Worm (Caenorhabditis elegans) whole organism, L1 larva: ENCODE data around the gene flp-19.

Experiments
- F16B12.6 ChIP-seq: fragments of 150-350 bp; optimal IDR thresholded peaks from 2 replicates; lab custom pipeline; 2014; ENCODE audit warnings: missing biosample characterization, missing genetic modification characterization
- Y116A8C.19 ChIP-seq: sonication (generic microtip); optimal IDR thresholded peaks from 2 replicates; lab custom pipeline; 2016; ENCODE audit warnings: missing compliant biosample characterization, missing genetic modification characterization, borderline replicate concordance
- ama-1 ChIP-seq: fragments of 150-350 bp; optimal IDR thresholded peaks from 2 replicates; lab custom pipeline; 2014
- blmp-1 ChIP-seq: fragments of 150-350 bp; optimal IDR thresholded peaks from 2 replicates; lab custom pipeline; 2014; ENCODE audit warnings: missing biosample characterization, missing genetic modification characterization
- ceh-63 ChIP-seq: fragments of 200-800 bp; sonication (Bioruptor generic); optimal IDR thresholded peaks from 2 replicates; lab custom pipeline; 2018; ENCODE audit warnings: mild to moderate bottlenecking, missing genetic modification characterization, missing compliant biosample characterization
- ceh-8 ChIP-seq: fragments of 200-800 bp; sonication (Bioruptor generic); optimal IDR thresholded peaks from 2 replicates; lab custom pipeline; 2018; ENCODE audit warnings: mild to moderate bottlenecking, missing genetic modification characterization, moderate library complexity, missing compliant biosample characterization
- ceh-82 ChIP-seq, 3 experiments: fragments of 150-350 bp in 1 of 3; sonication (generic microtip) in 2 of 3; optimal IDR thresholded peaks; 2 replicates each; lab custom pipeline; 2014 to 2017; ENCODE audit warnings: missing biosample characterization in 3 of 3, missing genetic modification characterization in 3 of 3
- ceh-90 ChIP-seq: sonication (generic microtip); optimal IDR thresholded peaks from 2 replicates; lab custom pipeline; 2016; ENCODE audit warnings: missing genetic modification characterization, missing compliant biosample characterization
- dsc-1 ChIP-seq: sonication (generic microtip); optimal IDR thresholded peaks from 2 replicates; lab custom pipeline; 2016; ENCODE audit warnings: mild to moderate bottlenecking, missing genetic modification characterization, missing compliant biosample characterization
- efl-1 ChIP-seq, 4 experiments: fragments of 150-350 bp; optimal IDR thresholded peaks in 3 of 4; peaks in 1 of 4; 1 replicate in 1 of 4; 2 replicates in 3 of 4; lab custom pipeline; 2014; ENCODE audit warnings: missing biosample characterization in 2 of 4, missing genetic modification characterization in 2 of 4, missing genetic modification reagents in 2 of 4
- efl-3 ChIP-seq: fragments of 200-800 bp; sonication (Bioruptor generic); optimal IDR thresholded peaks from 2 replicates; lab custom pipeline; 2018; ENCODE audit warnings: mild to moderate bottlenecking, missing genetic modification characterization, missing compliant biosample characterization
- egl-13 ChIP-seq: sonication (generic microtip); optimal IDR thresholded peaks from 2 replicates; lab custom pipeline; 2016; ENCODE audit warnings: missing genotype, missing genetic modification reagents, missing genetic modification characterization, missing compliant biosample characterization
- fkh-10 ChIP-seq: sonication (generic microtip); optimal IDR thresholded peaks from 2 replicates; lab custom pipeline; 2017; ENCODE audit warnings: missing biosample characterization, missing genetic modification reagents, missing genetic modification characterization
- fkh-8 ChIP-seq: sonication (generic microtip); optimal IDR thresholded peaks from 2 replicates; lab custom pipeline; 2016; ENCODE audit warnings: mild to moderate bottlenecking, missing genetic modification characterization, missing compliant biosample characterization
- hlh-17 ChIP-seq: fragments of 200-800 bp; sonication (Bioruptor generic); optimal IDR thresholded peaks from 2 replicates; lab custom pipeline; 2018; ENCODE audit warnings: missing genetic modification characterization, mild to moderate bottlenecking, missing compliant biosample characterization, moderate library complexity, borderline replicate concordance
- hlh-4 ChIP-seq: sonication (generic microtip); optimal IDR thresholded peaks from 2 replicates; lab custom pipeline; 2016; ENCODE audit warnings: mild to moderate bottlenecking, missing genetic modification characterization, missing compliant biosample characterization
- isw-1 ChIP-seq: fragments of 200-800 bp; sonication (Bioruptor generic); IDR thresholded peaks from 2 replicates; pipeline ENCODE4 v1.3.6; 2022; ENCODE audit warnings: missing genetic modification characterization, missing compliant biosample characterization
- jun-1 ChIP-seq: fragments of 150-350 bp; optimal IDR thresholded peaks from 2 replicates; lab custom pipeline; 2014; ENCODE audit warnings: missing biosample characterization, missing genetic modification reagents, missing genetic modification characterization
- lin-13 ChIP-seq: fragments of 150-350 bp; optimal IDR thresholded peaks from 2 replicates; lab custom pipeline; 2014; ENCODE audit warnings: missing biosample characterization, missing genetic modification reagents, missing genetic modification characterization
- lin-14 ChIP-seq: fragments of 200-800 bp; sonication (Bioruptor generic); optimal IDR thresholded peaks from 2 replicates; lab custom pipeline; 2018; ENCODE audit warnings: mild to moderate bottlenecking, missing genetic modification characterization, moderate library complexity, missing compliant biosample characterization
- lin-15B ChIP-seq: fragments of 150-350 bp; sonication (generic microtip); optimal IDR thresholded peaks from 3 replicates; lab custom pipeline; 2014; ENCODE audit warnings: missing biosample characterization, missing genetic modification characterization
- lin-39 ChIP-seq: fragments of 150-350 bp; optimal IDR thresholded peaks from 2 replicates; lab custom pipeline; 2014; ENCODE audit warnings: missing biosample characterization, missing genetic modification reagents, missing genetic modification characterization
- lsy-2 ChIP-seq, 2 experiments: fragments of 150-350 bp; optimal IDR thresholded peaks; 2 replicates each; lab custom pipeline; 2014; ENCODE audit warnings: missing biosample characterization in 2 of 2, missing genetic modification characterization in 2 of 2
- mef-2 ChIP-seq: fragments of 150-350 bp; optimal IDR thresholded peaks from 2 replicates; lab custom pipeline; 2014; ENCODE audit warnings: missing biosample characterization, missing genetic modification characterization
- mep-1 ChIP-seq: fragments of 150-350 bp; optimal IDR thresholded peaks from 2 replicates; lab custom pipeline; 2014; ENCODE audit warnings: missing biosample characterization, missing genetic modification characterization
- nhr-11 ChIP-seq: fragments of 150-350 bp; optimal IDR thresholded peaks from 2 replicates; lab custom pipeline; 2014; ENCODE audit warnings: missing biosample characterization, missing genetic modification characterization
- nhr-12 ChIP-seq: sonication (generic microtip); optimal IDR thresholded peaks from 2 replicates; lab custom pipeline; 2017; ENCODE audit warnings: missing biosample characterization, missing genetic modification characterization
- nhr-20 ChIP-seq: sonication (generic microtip); optimal IDR thresholded peaks from 2 replicates; lab custom pipeline; 2016; ENCODE audit warnings: mild to moderate bottlenecking, missing genetic modification characterization, missing compliant biosample characterization
- nhr-237 ChIP-seq: fragments of 150-350 bp; optimal IDR thresholded peaks from 2 replicates; lab custom pipeline; 2014; ENCODE audit warnings: missing biosample characterization, missing genetic modification characterization
- nhr-28 ChIP-seq: fragments of 150-350 bp; optimal IDR thresholded peaks from 2 replicates; lab custom pipeline; 2014; ENCODE audit warnings: missing biosample characterization, missing genetic modification characterization
- nhr-76 ChIP-seq: sonication (generic microtip); optimal IDR thresholded peaks from 2 replicates; lab custom pipeline; 2017; ENCODE audit warnings: missing biosample characterization, missing genetic modification characterization
- nhr-77 ChIP-seq: fragments of 150-350 bp; optimal IDR thresholded peaks from 2 replicates; lab custom pipeline; 2014; ENCODE audit warnings: missing biosample characterization, missing genetic modification characterization
- nhr-84 ChIP-seq: sonication (generic microtip); optimal IDR thresholded peaks from 2 replicates; lab custom pipeline; 2017; ENCODE audit warnings: missing biosample characterization, missing genetic modification characterization
- nhr-85 ChIP-seq: sonication (generic microtip); peaks from one replicate; lab custom pipeline; 2016; ENCODE audit warnings: missing genetic modification characterization, inconsistent platforms, missing compliant biosample characterization
- nhr-90 ChIP-seq: sonication (generic microtip); optimal IDR thresholded peaks from 2 replicates; lab custom pipeline; 2016; ENCODE audit warnings: mild to moderate bottlenecking, missing genetic modification characterization, missing compliant biosample characterization; ENCODE audit not compliant: poor library complexity
- pqm-1 ChIP-seq: sonication (generic microtip); optimal IDR thresholded peaks from 3 replicates; lab custom pipeline; 2017; ENCODE audit warnings: missing biosample characterization, missing genetic modification characterization
- rnt-1 ChIP-seq: sonication (generic microtip); optimal IDR thresholded peaks from 2 replicates; lab custom pipeline; 2016; ENCODE audit warnings: mild to moderate bottlenecking, missing genetic modification characterization, moderate library complexity, missing compliant biosample characterization
- skn-1 ChIP-seq: fragments of 150-350 bp; optimal IDR thresholded peaks from 2 replicates; lab custom pipeline; 2014; ENCODE audit warnings: missing biosample characterization, missing genetic modification characterization
- snpc-4 ChIP-seq: fragments of 150-350 bp; optimal IDR thresholded peaks from 2 replicates; lab custom pipeline; 2014; ENCODE audit warnings: missing biosample characterization, missing genetic modification characterization
- swsn-7 ChIP-seq: sonication (generic microtip); optimal IDR thresholded peaks from 2 replicates; lab custom pipeline; 2016; ENCODE audit warnings: missing genetic modification characterization, missing compliant biosample characterization
- tbx-2 ChIP-seq: sonication (generic microtip); optimal IDR thresholded peaks from 2 replicates; lab custom pipeline; 2016; ENCODE audit warnings: missing genetic modification characterization, missing compliant biosample characterization
- tlp-1 ChIP-seq: fragments of 150-350 bp; optimal IDR thresholded peaks from 2 replicates; lab custom pipeline; 2014; ENCODE audit warnings: missing biosample characterization, missing genetic modification characterization
- unc-30 ChIP-seq: sonication (generic microtip); optimal IDR thresholded peaks from 2 replicates; lab custom pipeline; 2017; ENCODE audit warnings: missing biosample characterization, missing genetic modification characterization
- unc-62 ChIP-seq: fragments of 150-350 bp; optimal IDR thresholded peaks from 2 replicates; lab custom pipeline; 2014; ENCODE audit warnings: missing biosample characterization, missing genetic modification reagents, missing genetic modification characterization
- zip-4 ChIP-seq: fragments of 200-800 bp; sonication (Bioruptor generic); optimal IDR thresholded peaks from 2 replicates; lab custom pipeline; 2018; ENCODE audit warnings: mild to moderate bottlenecking, missing genetic modification characterization, moderate library complexity, missing compliant biosample characterization
- ztf-11 ChIP-seq, 2 experiments: sonication (generic microtip); optimal IDR thresholded peaks; 2 replicates each; lab custom pipeline; 2016 to 2017; ENCODE audit warnings: missing genetic modification characterization in 2 of 2, missing biosample characterization in 1 of 2, missing compliant biosample characterization in 1 of 2
- ztf-4 ChIP-seq: fragments of 150-350 bp; optimal IDR thresholded peaks from 2 replicates; lab custom pipeline; 2014; ENCODE audit warnings: missing biosample characterization, missing genetic modification characterization

flp-19 gene

DNA sequence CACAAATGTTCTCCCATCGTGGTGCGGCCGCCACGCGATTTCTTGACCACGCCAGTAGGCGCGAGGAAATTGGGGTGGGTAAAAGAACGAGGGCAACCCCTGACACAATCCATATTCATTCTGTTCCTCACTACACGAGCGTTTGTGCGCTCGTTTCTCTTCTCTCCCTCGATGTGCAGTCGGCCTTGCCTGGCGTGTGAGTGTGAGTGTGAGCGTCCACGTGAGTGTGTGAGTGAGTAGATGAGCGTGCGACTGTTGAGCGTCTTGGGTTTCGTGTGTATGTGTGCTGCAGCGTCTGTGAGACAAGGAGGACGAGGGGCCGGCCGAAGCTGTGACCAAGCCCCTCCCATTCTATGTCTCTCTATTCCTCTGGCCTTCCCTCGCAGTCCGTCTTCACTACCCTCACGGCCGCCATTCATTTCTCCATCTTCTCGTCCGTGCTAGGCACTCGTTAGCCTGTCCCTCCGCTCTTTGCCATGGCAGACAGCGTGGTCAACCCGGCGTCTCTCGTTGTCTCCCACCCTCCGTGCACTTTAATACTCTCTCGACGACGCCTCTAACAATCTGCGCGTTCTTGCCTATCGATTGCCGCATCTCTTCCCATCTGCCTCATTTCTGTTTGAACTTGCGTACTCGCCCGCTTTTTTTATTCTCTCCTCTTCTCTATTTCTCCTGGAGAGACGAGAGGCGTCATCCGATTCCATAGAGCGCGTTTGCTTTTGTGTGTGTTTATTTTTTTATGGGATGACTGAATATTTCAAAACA, 35.9 kb upstream of the flp-19 start (continued):
- TF ChIP-seq efl-1 (optimal IDR thresholded peaks at IDR 0.05; lab: Kevin White, UChicago) (peak; percentile 74 to 85), efl-1 (GFP tag; optimal IDR thresholded peaks at IDR 0.05 in 1 of 2; lab: Kevin White, UChicago) (peak; percentile 51 to 97), pqm-1 (tag; lab: Kevin White, UChicago) (no peak), nhr-12 (tag; lab: Kevin White, UChicago) (no peak), nhr-90 (tag; lab: Kevin White, UChicago) (peak; percentile 91), lin-39 (tag; lab: Kevin White, UChicago) (peak; percentile 43), mep-1 (tag; lab: Kevin White, UChicago) (peak; percentile 96), fkh-8 (peak; percentile 91), egl-13 (tag; lab: Kevin White, UChicago) (peak; percentile 96), tlp-1 (tag; lab: Kevin White, UChicago) (no peak), nhr-76 (no peak), snpc-4 (tag; lab: Kevin White, UChicago) (peak; percentile 61), isw-1 (GFP tag; lab: Robert Waterston, UW) (peak; percentile 79), Y116A8C.19 (tag; lab: Kevin White, UChicago) (no peak), ceh-82 (tag; optimal IDR thresholded peaks at IDR 0.05; lab: Kevin White, UChicago) (peak; percentile 79 to 92 (median 84)), lsy-2 (tag; optimal IDR thresholded peaks at IDR 0.05; lab: Kevin White, UChicago) (peak; percentile 89 to 90), skn-1 (tag; lab: Kevin White, UChicago) (peak; percentile 93), efl-3 (GFP tag; lab: Kevin White, UChicago) (no peak), tbx-2 (tag; lab: Kevin White, UChicago) (peak; percentile 98), dsc-1 (tag; lab: Kevin White, UChicago) (peak; percentile 94), unc-30 (tag; lab: Kevin White, UChicago) (no peak), F16B12.6 (tag; lab: Kevin White, UChicago) (peak; percentile 61), mef-2 (tag; lab: Kevin White, UChicago) (peak; percentile 83), blmp-1 (tag; lab: Kevin White, UChicago) (peak; percentile 87), nhr-84 (tag; lab: Kevin White, UChicago) (no peak), hlh-4 (tag; lab: Kevin White, UChicago) (no peak), lin-13 (GFP tag; lab: Kevin White, UChicago) (peak; percentile 74), nhr-237 (tag; lab: Kevin White, UChicago) (peak; percentile 84), nhr-85 (tag; lab: Kevin White, UChicago) (peak; percentile 99), nhr-77 (peak; percentile 88), nhr-28 (tag; lab: Kevin White, UChicago) (no peak), rnt-1 (tag; lab: Kevin White, UChicago) (peak; percentile 88), unc-62 (GFP tag; lab: Kevin White, UChicago) (no peak), ztf-11 (tag; optimal IDR thresholded peaks at IDR 0.05; lab: Kevin White, UChicago) (peak in 1 of 2 experiments; percentile 92), lin-15B (tag; lab: Kevin White, UChicago) (peak; percentile 72)

DNA sequence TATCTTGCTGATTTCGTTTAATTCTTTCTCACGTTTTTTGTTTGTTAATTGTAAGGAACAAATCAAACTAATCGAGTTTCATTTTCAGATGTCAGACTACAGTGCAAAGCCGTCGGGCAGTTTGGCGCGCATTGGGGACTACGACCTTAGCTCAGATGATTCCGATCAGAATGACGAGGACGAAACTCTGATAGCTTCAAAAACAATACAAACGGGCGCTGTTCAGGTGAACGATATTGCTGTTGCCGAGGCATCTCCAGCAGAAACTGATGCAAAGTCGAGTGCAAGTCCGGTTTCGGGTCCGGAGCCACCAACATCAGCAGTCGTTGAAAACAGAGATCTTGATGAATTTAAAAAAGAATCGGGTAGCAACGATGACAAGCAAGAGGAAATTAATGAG, 35.3 kb upstream of the flp-19 start, which contains the start of gene bet-2:
bet-2 (plus strand) TSS at position 89 of the 400 bp plus-strand sequence.
- TF ChIP-seq nhr-11 (tag; lab: Kevin White, UChicago) (no peak), ceh-63 (GFP tag; lab: Kevin White, UChicago) (no peak)

DNA sequence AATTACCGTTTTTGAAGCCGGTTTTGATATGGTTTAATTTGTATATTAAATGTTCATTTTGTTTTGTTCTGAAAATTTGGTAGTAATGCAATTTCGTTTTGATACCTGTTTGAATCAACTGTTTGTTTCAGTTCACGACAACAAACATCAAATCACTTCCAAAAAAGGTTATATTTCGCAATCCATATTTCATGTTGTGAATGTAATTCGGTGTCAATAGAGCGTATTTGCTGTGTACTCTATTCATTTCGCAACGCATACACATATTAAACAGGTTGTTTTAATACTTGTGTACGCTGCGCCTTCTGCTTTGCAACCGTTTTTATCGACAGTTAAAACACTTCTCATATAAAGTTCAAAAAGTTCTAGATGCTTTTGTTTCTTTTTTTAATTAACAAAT, 28.1 kb upstream of the flp-19 start:
- TF ChIP-seq nhr-237 (tag; lab: Kevin White, UChicago) (peak; percentile 70), blmp-1 (tag; lab: Kevin White, UChicago) (peak; percentile 63), jun-1 (tag; lab: Kevin White, UChicago) (peak; percentile 79), ceh-82 (tag; optimal IDR thresholded peaks at IDR 0.05; lab: Kevin White, UChicago) (peak; percentile 22 to 76 (median 66)), hlh-17 (no peak), swsn-7 (tag; lab: Kevin White, UChicago) (peak; percentile 48), ama-1 (lab: Kevin White, UChicago) (no peak), fkh-10 (GFP tag; lab: Kevin White, UChicago) (no peak), ceh-90 (tag; lab: Kevin White, UChicago) (no peak), nhr-20 (tag; lab: Kevin White, UChicago) (peak; percentile 49), isw-1 (GFP tag; lab: Robert Waterston, UW) (peak; percentile 21; the same call in 1 of the 2 replicates), ztf-4 (tag; lab: Kevin White, UChicago) (no peak), lin-14 (GFP tag; lab: Kevin White, UChicago) (peak; percentile 85), zip-4 (GFP tag; lab: Kevin White, UChicago) (peak; percentile 98), mef-2 (tag; lab: Kevin White, UChicago) (no peak), nhr-85 (tag; lab: Kevin White, UChicago) (peak; percentile 47), egl-13 (tag; lab: Kevin White, UChicago) (no peak), skn-1 (tag; lab: Kevin White, UChicago) (peak; percentile 80), lin-39 (tag; lab: Kevin White, UChicago) (no peak), lin-15B (tag; lab: Kevin White, UChicago) (peak; percentile 41), ceh-8 (no peak)
